Worm (Caenorhabditis elegans): Measurements from ENCODE around the gene T05A8.1.
A peak's percentile ranks its signal among the peaks of the same experiment; 100 is the strongest.

T05A8.1 gene

ce11 chrII:2686985-2687675 is 22.7 kb downstream of the T05A8.1 start, which contains the start of the genes sup-9 and nspf-1:
Gene sup-9 (minus strand): TSS chrII:2687027.
Gene nspf-1 (plus strand): TSS chrII:2687625.
- TF ChIP-seq nhr-67 (tag; optimal IDR thresholded peaks at IDR 0.05) (no peak), ztf-4 (tag; optimal IDR thresholded peaks at IDR 0.05) (no peak), egl-27 (tag; optimal IDR thresholded peaks at IDR 0.05) (no peak), fkh-2 (tag; optimal IDR thresholded peaks at IDR 0.05) (no peak), nhr-23 (tag; optimal IDR thresholded peaks at IDR 0.05) (no peak), egl-5 (tag; optimal IDR thresholded peaks at IDR 0.05) (no peak), mml-1 (tag; optimal IDR thresholded peaks at IDR 0.05) (no peak), snpc-4 (tag; optimal IDR thresholded peaks at IDR 0.05) (no peak), daf-12 (tag; optimal IDR thresholded peaks at IDR 0.05) (no peak), lsy-12 (tag; optimal IDR thresholded peaks at IDR 0.05) (no peak), nhr-43 (tag; optimal IDR thresholded peaks at IDR 0.05; ENCODE audit: poor library complexity, severe bottlenecking) (no peak), nhr-12 (tag; optimal IDR thresholded peaks at IDR 0.05) (no peak), aly-2 (tag; optimal IDR thresholded peaks at IDR 0.05) (no peak), mdl-1 (tag; optimal IDR thresholded peaks at IDR 0.05) (no peak), elt-3 (tag; optimal IDR thresholded peaks at IDR 0.05) (no peak), unc-39 (tag; optimal IDR thresholded peaks at IDR 0.05) (no peak), pha-4 (tag; optimal IDR thresholded peaks at IDR 0.05) (no peak), lin-15B (tag; optimal IDR thresholded peaks at IDR 0.05) (no peak)

ce11 chrII:2684783-2685182 is 25.1 kb downstream of the T05A8.1 start:
- no peak for TF ChIP-seq eor-1 (tag; optimal IDR thresholded peaks at IDR 0.05)
- no peak for TF ChIP-seq egl-27 (tag; optimal IDR thresholded peaks at IDR 0.05)
- TF ChIP-seq nhr-25 (tag; optimal IDR thresholded peaks at IDR 0.05) = no peak

- TF ChIP-seq unc-62 (GFP tag; optimal IDR thresholded peaks at IDR 0.05) (no peak), nhr-28 (tag; optimal IDR thresholded peaks at IDR 0.05) (no peak), mml-1 (tag; optimal IDR thresholded peaks at IDR 0.05) (no peak), ama-1 (optimal IDR thresholded peaks at IDR 0.05) (no peak), nfya-1 (tag; optimal IDR thresholded peaks at IDR 0.05; ENCODE audit: insufficient read depth) (no peak), pha-4 (tag; optimal IDR thresholded peaks at IDR 0.05) (no peak), ceh-9 (tag; optimal IDR thresholded peaks at IDR 0.05) (no peak), nhr-11 (tag; optimal IDR thresholded peaks at IDR 0.05) (no peak), ceh-28 (tag; optimal IDR thresholded peaks at IDR 0.05) (no peak), ztf-11 (tag; optimal IDR thresholded peaks at IDR 0.05) (no peak), ztf-4 (tag; optimal IDR thresholded peaks at IDR 0.05) (no peak), unc-39 (tag; optimal IDR thresholded peaks at IDR 0.05) (no peak), aly-2 (tag; optimal IDR thresholded peaks at IDR 0.05) (no peak), nhr-77 (tag; optimal IDR thresholded peaks at IDR 0.05) (no peak), sea-2 (GFP tag; optimal IDR thresholded peaks at IDR 0.05) (no peak), egl-27 (tag; optimal IDR thresholded peaks at IDR 0.05) (no peak), tbx-2 (tag; optimal IDR thresholded peaks at IDR 0.05) (no peak)
Measured at ce11 chrII:2684208-2684607, 25.6 kb downstream of the T05A8.1 start, which contains the start of gene ceh-87. Gene ceh-87 (minus strand): TSS chrII:2684308.

- TF ChIP-seq elt-2 (tag; optimal IDR thresholded peaks at IDR 0.05) = no peak
Measured at ce11 chrII:2681118-2681517, 28.7 kb downstream of the T05A8.1 start, which contains the start of gene F34D6.1. Gene F34D6.1 (minus strand): TSS chrII:2681218.

- TF ChIP-seq egl-27 (tag; optimal IDR thresholded peaks at IDR 0.05) (no peak), ztf-11 (tag; optimal IDR thresholded peaks at IDR 0.05) (no peak), daf-12 (tag; optimal IDR thresholded peaks at IDR 0.05) (no peak), elt-2 (tag; optimal IDR thresholded peaks at IDR 0.05) (peak; percentile 94), sea-2 (GFP tag; optimal IDR thresholded peaks at IDR 0.05) (no peak), elt-1 (tag; optimal IDR thresholded peaks at IDR 0.05) (no peak), egl-5 (tag; optimal IDR thresholded peaks at IDR 0.05) (no peak), unc-62 (GFP tag; optimal IDR thresholded peaks at IDR 0.05) (no peak), ceh-16 (tag; optimal IDR thresholded peaks at IDR 0.05) (no peak), hmg-11 (tag; optimal IDR thresholded peaks at IDR 0.05) (no peak), lin-39 (tag; optimal IDR thresholded peaks at IDR 0.05) (no peak), jun-1 (tag; optimal IDR thresholded peaks at IDR 0.05) (no peak), fos-1 (tag; optimal IDR thresholded peaks at IDR 0.05) (no peak), skn-1 (tag; optimal IDR thresholded peaks at IDR 0.05) (peak; percentile 4), unc-39 (tag; optimal IDR thresholded peaks at IDR 0.05) (no peak), ceh-28 (tag; optimal IDR thresholded peaks at IDR 0.05) (no peak), pqm-1 (tag; optimal IDR thresholded peaks at IDR 0.05) (peak; percentile 69), zag-1 (tag; optimal IDR thresholded peaks at IDR 0.05) (no peak), aly-2 (tag; optimal IDR thresholded peaks at IDR 0.05) (no peak)
Measured at ce11 chrII:2677534-2678168, 32.2 kb downstream of the T05A8.1 start, which contains the start of gene F22E5.17. Gene F22E5.17 (plus strand): TSS chrII:2678041.
